Worm (Caenorhabditis elegans) whole organism, early embryonic: Measurements from ENCODE around the gene nucl-1.

Experiments used
- F13C5.2 ChIP-seq: sonication (generic microtip); optimal IDR thresholded peaks from 2 replicates; lab custom pipeline; 2017; ENCODE audit warnings: mild to moderate bottlenecking, missing genetic modification characterization, inconsistent platforms, missing compliant biosample characterization
- ama-1 ChIP-seq: fragments of 150-350 bp; optimal IDR thresholded peaks from 2 replicates; lab custom pipeline; 2014
- ceh-13 ChIP-seq: fragments of 200-800 bp; sonication (Bioruptor generic); optimal IDR thresholded peaks from 2 replicates; lab custom pipeline; 2018; ENCODE audit warnings: mild to moderate bottlenecking, missing genetic modification characterization, missing compliant biosample characterization
- ets-7 ChIP-seq: sonication (generic microtip); optimal IDR thresholded peaks from 2 replicates; lab custom pipeline; 2016; ENCODE audit warnings: missing genotype, missing genetic modification characterization, missing compliant biosample characterization
- scrt-1 ChIP-seq: fragments of 200-800 bp; sonication (Bioruptor generic); IDR thresholded peaks from 2 replicates; pipeline ENCODE4 v1.3.6; 2022; ENCODE audit warnings: missing genetic modification characterization, missing compliant biosample characterization
- sea-1 ChIP-seq: fragments of 200-800 bp; sonication (Bioruptor generic); conservative IDR thresholded peaks from 2 replicates; pipeline ENCODE4 v1.3.6; 2022; ENCODE audit warnings: missing genetic modification characterization, missing compliant biosample characterization
- tbx-11 ChIP-seq: fragments of 200-800 bp; sonication (Bioruptor generic); IDR thresholded peaks from 2 replicates; pipeline ENCODE4 v1.3.6; 2022; ENCODE audit warnings: missing genetic modification characterization, missing compliant biosample characterization

DNA sequence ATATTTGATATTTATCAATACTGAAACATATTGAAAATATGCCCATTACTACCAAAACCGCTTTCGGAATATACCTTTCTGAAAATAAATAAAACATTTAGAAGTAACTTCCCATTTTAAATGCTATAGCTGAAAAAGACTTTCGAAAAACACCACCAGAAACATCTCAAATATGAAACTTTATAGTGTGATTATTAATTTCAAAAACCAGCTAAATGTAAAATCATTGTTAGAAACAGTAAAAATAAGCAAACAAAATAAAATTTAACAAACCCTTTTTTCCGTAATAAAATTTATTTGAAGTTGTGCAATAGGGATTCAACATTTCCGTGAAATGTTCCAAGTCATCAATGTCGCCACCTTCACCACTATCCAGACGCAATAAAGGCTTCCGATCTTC, 21.3 kb downstream of the nucl-1 start, which contains the start of the genes K07H8.5 and K07H8.8:
- TF ChIP-seq ceh-13 (GFP tag; lab: Kevin White, UChicago) (no peak), ets-7 (tag; lab: Kevin White, UChicago) (no peak), ama-1 (lab: Kevin White, UChicago) (no peak), scrt-1 (GFP tag; lab: Robert Waterston, UW) (no peak), F13C5.2 (tag; lab: Kevin White, UChicago) (no peak), tbx-11 (GFP tag; lab: Robert Waterston, UW) (no peak), sea-1 (no peak)
